Fruit fly (Drosophila melanogaster) whole organism, embryonic: ENCODE data around the gene dlg1.

ENCODE experiments used
- Atf6 ChIP-seq: fragments of 200-800 bp; sonication (Bioruptor generic); IDR thresholded peaks from 2 replicates; pipeline ENCODE4 v1.3.6; 2022; ENCODE audit warnings: missing biosample characterization, missing genetic modification characterization
- CG10366 ChIP-seq: fragments of 200-800 bp; sonication (Bioruptor generic); IDR thresholded peaks from 2 replicates; pipeline ENCODE4 v1.3.6; 2022; ENCODE audit warnings: missing biosample characterization, missing genetic modification characterization
- CG10979 ChIP-seq: fragments of 200-800 bp; sonication (Bioruptor generic); optimal IDR thresholded peaks from 2 replicates; lab custom pipeline; 2018; ENCODE audit warnings: missing biosample characterization, mild to moderate bottlenecking, missing genetic modification characterization, moderate library complexity
- CG11560 ChIP-seq: fragments of 200-800 bp; sonication (Bioruptor generic); IDR thresholded peaks from 3 replicates; pipeline ENCODE4 v1.3.6; 2022; ENCODE audit warnings: missing biosample characterization, missing genetic modification characterization
- CG11723 ChIP-seq: fragments of 200-800 bp; sonication (Bioruptor generic); optimal IDR thresholded peaks from 2 replicates; lab custom pipeline; 2017; ENCODE audit warnings: missing biosample characterization, mild to moderate bottlenecking, missing genetic modification characterization
- CG12299 ChIP-seq: fragments of 200-800 bp; sonication (Bioruptor generic); optimal IDR thresholded peaks from 2 replicates; lab custom pipeline; 2018; ENCODE audit warnings: missing biosample characterization, mild to moderate bottlenecking, missing genetic modification characterization
- CG12769 ChIP-seq: fragments of 200-800 bp; sonication (Bioruptor generic); optimal IDR thresholded peaks from 2 replicates; lab custom pipeline; 2019; ENCODE audit warnings: missing biosample characterization, mild to moderate bottlenecking, missing genetic modification characterization, moderate library complexity
- CG13775 ChIP-seq: fragments of 200-800 bp; sonication (Bioruptor generic); optimal IDR thresholded peaks from 3 replicates; lab custom pipeline; 2017; ENCODE audit warnings: missing biosample characterization, mild to moderate bottlenecking, missing genetic modification characterization
- CG15514 ChIP-seq: fragments of 200-800 bp; sonication (Bioruptor generic); optimal IDR thresholded peaks from 3 replicates; lab custom pipeline; 2017; ENCODE audit warnings: missing biosample characterization, missing genetic modification characterization, mild to moderate bottlenecking, moderate library complexity, missing genetic modification reagents
- CG16813 ChIP-seq: fragments of 200-800 bp; sonication (Bioruptor generic); IDR thresholded peaks from 3 replicates; pipeline ENCODE4 v1.3.6; 2022; ENCODE audit warnings: missing biosample characterization, missing genetic modification characterization; ENCODE audit not compliant: partially characterized antibody
- CG2129 ChIP-seq: fragments of 200-800 bp; sonication (Bioruptor generic); IDR thresholded peaks from 2 replicates; pipeline ENCODE4 v1.3.6; 2022; ENCODE audit warnings: missing biosample characterization, missing genetic modification characterization; ENCODE audit not compliant: partially characterized antibody
- CG33557 ChIP-seq: fragments of 200-800 bp; sonication (Bioruptor generic); optimal IDR thresholded peaks from 2 replicates; lab custom pipeline; 2019; ENCODE audit warnings: missing biosample characterization, mild to moderate bottlenecking, missing genetic modification characterization, moderate library complexity
- CG4404 ChIP-seq: fragments of 200-800 bp; sonication (Bioruptor generic); IDR thresholded peaks from 2 replicates; pipeline ENCODE4 v1.3.6; 2022; ENCODE audit warnings: missing biosample characterization, missing genetic modification characterization
- CG6791 ChIP-seq: fragments of 200-800 bp; sonication (Bioruptor generic); IDR thresholded peaks from 3 replicates; pipeline ENCODE4 v1.3.6; 2022; ENCODE audit warnings: missing biosample characterization, missing genetic modification characterization; ENCODE audit not compliant: partially characterized antibody
- CG8089 ChIP-seq: fragments of 200-800 bp; sonication (Bioruptor generic); optimal IDR thresholded peaks from 3 replicates; lab custom pipeline; 2016; ENCODE audit warnings: missing biosample characterization, missing genetic modification characterization
- CG8924 ChIP-seq: fragments of 200-800 bp; optimal IDR thresholded peaks from 3 replicates; lab custom pipeline; 2019; ENCODE audit warnings: missing biosample characterization, mild to moderate bottlenecking, missing genetic modification characterization, moderate library complexity
- CG9876 ChIP-seq: fragments of 200-800 bp; sonication (Bioruptor generic); optimal IDR thresholded peaks from 2 replicates; lab custom pipeline; 2016; ENCODE audit warnings: missing biosample characterization, missing genetic modification characterization
- Deaf1 ChIP-seq: fragments of 200-800 bp; optimal IDR thresholded peaks from 3 replicates; lab custom pipeline; 2019; ENCODE audit warnings: missing biosample characterization, mild to moderate bottlenecking, missing genetic modification characterization, moderate library complexity
- ERR ChIP-seq: fragments of 200-800 bp; sonication (Bioruptor generic); optimal IDR thresholded peaks from 2 replicates; lab custom pipeline; 2016; ENCODE audit warnings: missing biosample characterization, missing genetic modification characterization
- Fer1 ChIP-seq: fragments of 200-800 bp; sonication (Bioruptor generic); optimal IDR thresholded peaks from 2 replicates; lab custom pipeline; 2017; ENCODE audit warnings: missing biosample characterization, mild to moderate bottlenecking, missing genetic modification characterization
- HLH3B ChIP-seq: fragments of 200-800 bp; sonication (Bioruptor generic); IDR thresholded peaks from 2 replicates; pipeline ENCODE4 v1.3.6; 2022; ENCODE audit warnings: missing biosample characterization, missing genetic modification characterization
- Hr39 ChIP-seq: fragments of >200 bp; optimal IDR thresholded peaks from 2 replicates; lab custom pipeline; 2017
- Hr78 ChIP-seq, 2 experiments: fragments of 200-800 bp in 1 of 2; fragments of >200 bp in 1 of 2; sonication (Bioruptor generic) in 1 of 2; optimal IDR thresholded peaks; 2 replicates each; lab custom pipeline; 2017 to 2019; ENCODE audit warnings: missing biosample characterization in 2 of 2, missing genetic modification characterization in 2 of 2, mild to moderate bottlenecking in 1 of 2, moderate library complexity in 1 of 2
- Hsf ChIP-seq: fragments of 200-800 bp; sonication (Bioruptor generic); optimal IDR thresholded peaks from 3 replicates; lab custom pipeline; 2016; ENCODE audit warnings: missing biosample characterization, missing genetic modification characterization
- MESR4 ChIP-seq: fragments of 200-800 bp; sonication (Bioruptor generic); optimal IDR thresholded peaks from 2 replicates; lab custom pipeline; 2018; ENCODE audit warnings: missing biosample characterization, mild to moderate bottlenecking, missing genetic modification characterization, moderate library complexity
- Nf-YC ChIP-seq: fragments of 200-800 bp; optimal IDR thresholded peaks from 3 replicates; lab custom pipeline; 2019; ENCODE audit warnings: missing biosample characterization, mild to moderate bottlenecking, missing genetic modification characterization, moderate library complexity
- Opbp ChIP-seq: fragments of 200-800 bp; sonication (Bioruptor generic); IDR thresholded peaks from 3 replicates; pipeline ENCODE4 v1.3.6; 2022; ENCODE audit warnings: missing biosample characterization, missing genetic modification characterization; ENCODE audit not compliant: partially characterized antibody
- Poxn ChIP-seq: fragments of 200-800 bp; sonication (Bioruptor generic); IDR thresholded peaks from 2 replicates; pipeline ENCODE4 v1.3.6; 2022; ENCODE audit warnings: missing biosample characterization, missing genetic modification characterization
- Sry-β ChIP-seq: fragments of 200-800 bp; sonication (Bioruptor generic); optimal IDR thresholded peaks from 2 replicates; lab custom pipeline; 2018; ENCODE audit warnings: missing biosample characterization, mild to moderate bottlenecking, missing genetic modification characterization, moderate library complexity
- bbx ChIP-seq: fragments of 200-800 bp; sonication (Bioruptor generic); IDR thresholded peaks from 2 replicates; pipeline ENCODE4 v1.3.6; 2022; ENCODE audit warnings: missing biosample characterization, missing genetic modification characterization; ENCODE audit not compliant: partially characterized antibody
- btn ChIP-seq: fragments of 200-800 bp; sonication (Bioruptor generic); optimal IDR thresholded peaks from 2 replicates; lab custom pipeline; 2016; ENCODE audit warnings: missing biosample characterization, missing genetic modification characterization
- cas ChIP-seq: fragments of 200-800 bp; sonication (Bioruptor generic); IDR thresholded peaks from 2 replicates; pipeline ENCODE4 v1.3.6; 2022; ENCODE audit warnings: missing biosample characterization, missing genetic modification characterization
- chinmo ChIP-seq: fragments of 200-800 bp; sonication (Bioruptor generic); IDR thresholded peaks from 4 replicates; pipeline ENCODE4 v1.3.6; 2022; ENCODE audit warnings: missing biosample characterization, missing genetic modification characterization; ENCODE audit not compliant: partially characterized antibody
- chm ChIP-seq: fragments of 200-800 bp; sonication (Bioruptor generic); IDR thresholded peaks from 2 replicates; pipeline ENCODE4 v1.3.6; 2022; ENCODE audit warnings: missing biosample characterization, missing genetic modification characterization
- corto ChIP-seq: fragments of 200-800 bp; sonication (Bioruptor generic); optimal IDR thresholded peaks from 2 replicates; lab custom pipeline; 2016; ENCODE audit warnings: missing biosample characterization, mild to moderate bottlenecking, missing genetic modification characterization, moderate library complexity
- crp ChIP-seq, 2 experiments: fragments of 200-800 bp; sonication (Bioruptor generic); optimal IDR thresholded peaks; 2 replicates in 1 of 2; 3 replicates in 1 of 2; lab custom pipeline; 2017; ENCODE audit warnings: missing biosample characterization in 2 of 2, missing genetic modification characterization in 2 of 2, mild to moderate bottlenecking in 1 of 2, moderate library complexity in 1 of 2
- danr ChIP-seq: fragments of 200-800 bp; sonication (Bioruptor generic); IDR thresholded peaks from 2 replicates; pipeline ENCODE4 v1.3.6; 2022; ENCODE audit warnings: missing biosample characterization, missing genetic modification characterization
- dimm ChIP-seq: fragments of 200-800 bp; sonication (Bioruptor generic); IDR thresholded peaks from 2 replicates; pipeline ENCODE4 v1.3.6; 2022; ENCODE audit warnings: missing biosample characterization, missing genetic modification characterization
- eve ChIP-seq, 2 experiments: fragments of >200 bp; optimal IDR thresholded peaks; 2 replicates each; lab custom pipeline; 2017; ENCODE audit warnings: missing biosample characterization in 2 of 2, missing genetic modification characterization in 2 of 2
- fd64A ChIP-seq: fragments of 200-800 bp; sonication (Bioruptor generic); optimal IDR thresholded peaks from 3 replicates; lab custom pipeline; 2018; ENCODE audit warnings: missing biosample characterization, mild to moderate bottlenecking, missing genetic modification characterization
- insv ChIP-seq, 2 experiments: fragments of 200-800 bp; sonication (Bioruptor generic); optimal IDR thresholded peaks; 3 replicates each; lab custom pipeline; 2016 to 2018; ENCODE audit warnings: missing biosample characterization in 2 of 2, missing genetic modification characterization in 2 of 2
- lbe ChIP-seq: fragments of 200-800 bp; sonication (Bioruptor generic); optimal IDR thresholded peaks from 2 replicates; lab custom pipeline; 2016; ENCODE audit warnings: missing biosample characterization, mild to moderate bottlenecking, missing genetic modification characterization
- onecut ChIP-seq: fragments of 200-800 bp; sonication (Bioruptor generic); IDR thresholded peaks from 2 replicates; pipeline ENCODE4 v1.3.6; 2022; ENCODE audit warnings: missing biosample characterization, missing genetic modification characterization
- otp ChIP-seq: fragments of 200-800 bp; sonication (Bioruptor generic); IDR thresholded peaks from 3 replicates; pipeline ENCODE4, ENCODE4 v1.3.6; 2022; ENCODE audit warnings: missing biosample characterization, missing genetic modification characterization
- psq ChIP-seq: fragments of 200-800 bp; sonication (Bioruptor generic); optimal IDR thresholded peaks from 2 replicates; lab custom pipeline; 2017; ENCODE audit warnings: missing biosample characterization, missing genetic modification characterization
- sens ChIP-seq: fragments of 200-800 bp; sonication (Bioruptor generic); peaks from one replicate; lab custom pipeline; 2016; ENCODE audit warnings: missing biosample characterization, missing genetic modification characterization
- tgo ChIP-seq: fragments of 200-800 bp; sonication (Bioruptor generic); IDR thresholded peaks from 3 replicates; pipeline ENCODE4 v1.3.6; 2022; ENCODE audit warnings: missing biosample characterization, missing genetic modification characterization
- vnd ChIP-seq: fragments of 200-800 bp; sonication (Bioruptor generic); IDR thresholded peaks from 3 replicates; pipeline ENCODE4 v1.3.6; 2022; ENCODE audit warnings: missing biosample characterization, missing genetic modification characterization; ENCODE audit not compliant: partially characterized antibody
- zen ChIP-seq: fragments of 200-800 bp; sonication (Bioruptor generic); optimal IDR thresholded peaks from 3 replicates; lab custom pipeline; 2018; ENCODE audit warnings: missing biosample characterization, mild to moderate bottlenecking, missing genetic modification characterization, moderate library complexity
- zfh1 ChIP-seq: fragments of 200-800 bp; sonication (Bioruptor generic); IDR thresholded peaks from 3 replicates; pipeline ENCODE4 v1.3.6; 2022; ENCODE audit warnings: missing biosample characterization, missing genetic modification characterization

dlg1 gene

DNA sequence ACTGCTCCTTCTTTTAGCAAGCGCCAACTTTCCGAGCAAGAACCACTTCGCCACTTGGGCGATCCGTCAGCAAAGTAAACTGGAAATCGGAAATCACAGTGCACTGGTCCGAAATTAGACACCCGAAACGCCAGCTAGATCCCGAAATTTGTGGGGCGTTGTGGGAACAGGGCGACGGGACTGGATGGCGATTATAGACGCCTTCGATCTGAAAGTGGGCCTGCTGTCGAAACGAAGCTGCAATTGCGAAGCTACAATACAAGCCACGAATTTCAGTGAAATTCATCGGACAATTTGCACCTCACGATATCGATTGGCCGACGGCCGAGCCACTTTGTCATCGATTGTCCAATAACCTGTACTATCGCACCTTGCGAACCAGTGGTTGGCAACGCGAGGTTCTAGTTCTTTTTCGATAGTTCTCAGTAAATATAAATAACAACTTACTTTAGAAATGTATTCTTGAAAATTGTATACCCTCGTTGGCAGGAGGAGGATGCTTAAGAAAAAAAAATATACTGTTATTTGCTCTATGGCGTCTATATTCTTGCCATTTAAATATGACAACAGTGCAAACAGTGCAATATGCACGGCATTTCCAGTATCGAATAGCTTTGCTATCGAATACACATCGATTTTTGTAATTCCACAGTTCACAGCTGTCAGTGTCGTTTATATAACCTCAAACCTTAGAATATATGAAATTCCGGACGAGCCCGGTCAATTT lies 1.5 kb upstream of the dlg1 start, which contains the start of the genes hop and Tim8 (continued):
- no peak for TF ChIP-seq fd64A
- peak in 1 of 2 experiments; percentile 75 for TF ChIP-seq insv (GFP tag; optimal IDR thresholded peaks at IDR 0.05; lab: Kevin White, UChicago)
- peak; percentile 86 for TF ChIP-seq bbx
- peak; percentile 86 for TF ChIP-seq CG6791 (GFP tag; lab: Robert Waterston, UW)
- TF ChIP-seq Poxn: no peak
- TF ChIP-seq CG8089 (GFP tag; lab: Kevin White, UChicago): no peak
- TF ChIP-seq onecut: no peak
- TF ChIP-seq Nf-YC (tag; lab: Kevin White, UChicago): peak; percentile 45
- no peak for TF ChIP-seq danr (GFP tag; lab: Robert Waterston, UW)
- TF ChIP-seq CG8924 (tag; lab: Kevin White, UChicago): no peak
- TF ChIP-seq CG12299 (tag; lab: Kevin White, UChicago): no peak
- no peak for TF ChIP-seq tgo (GFP tag; lab: Robert Waterston, UW)
- no peak for TF ChIP-seq CG11723 (GFP tag; lab: Kevin White, UChicago)
- TF ChIP-seq otp: no peak
- TF ChIP-seq Hr39: no peak
- no peak for TF ChIP-seq zfh1 (GFP tag; lab: Robert Waterston, UW)
- no peak for TF ChIP-seq Atf6 (GFP tag; lab: Robert Waterston, UW)
- TF ChIP-seq sens (GFP tag; lab: Kevin White, UChicago): peak; percentile 71
- no peak for TF ChIP-seq corto
- no peak for TF ChIP-seq lbe
- TF ChIP-seq CG16813 (GFP tag; lab: Robert Waterston, UW): peak; percentile 95
- peak in 1 of 2 experiments; percentile 74 for TF ChIP-seq crp (GFP tag; optimal IDR thresholded peaks at IDR 0.05; lab: Kevin White, UChicago)
- no peak for TF ChIP-seq dimm (GFP tag; lab: Robert Waterston, UW)
- no peak for TF ChIP-seq psq (GFP tag; lab: Kevin White, UChicago)
- TF ChIP-seq CG2129 (GFP tag; lab: Robert Waterston, UW): peak; percentile 65
- TF ChIP-seq CG13775 (GFP tag; lab: Kevin White, UChicago): peak; percentile 4
- TF ChIP-seq CG10979: no peak
- TF ChIP-seq cas (GFP tag; lab: Robert Waterston, UW): no peak
- TF ChIP-seq CG12769 (tag; lab: Kevin White, UChicago): no peak
- TF ChIP-seq vnd (GFP tag; lab: Robert Waterston, UW): peak; percentile 92
- no peak for TF ChIP-seq btn (GFP tag; lab: Kevin White, UChicago)
- no peak for TF ChIP-seq eve (GFP tag; optimal IDR thresholded peaks at IDR 0.05; lab: Kevin White, UChicago)
- TF ChIP-seq CG11560: peak; percentile 98
- TF ChIP-seq MESR4: peak; percentile 87
- no peak for TF ChIP-seq CG4404 (GFP tag; lab: Robert Waterston, UW)
- TF ChIP-seq zen: no peak
- no peak for TF ChIP-seq Hsf (GFP tag; lab: Kevin White, UChicago)
- TF ChIP-seq Hr78 (GFP tag; optimal IDR thresholded peaks at IDR 0.05; lab: Kevin White, UChicago): no peak
- no peak for TF ChIP-seq Deaf1
- peak; percentile 95 for TF ChIP-seq chinmo
- no peak for TF ChIP-seq CG9876 (GFP tag; lab: Kevin White, UChicago)
- TF ChIP-seq HLH3B (GFP tag; lab: Robert Waterston, UW): no peak
- TF ChIP-seq CG15514 (GFP tag; lab: Kevin White, UChicago): peak; percentile 99
- peak; percentile 88 for TF ChIP-seq Opbp (GFP tag; lab: Robert Waterston, UW)
- no peak for TF ChIP-seq Sry-β (GFP tag; lab: Kevin White, UChicago)
- no peak for TF ChIP-seq CG10366 (GFP tag; lab: Robert Waterston, UW)
- TF ChIP-seq CG33557: no peak
- no peak for TF ChIP-seq chm
- TF ChIP-seq Fer1 (GFP tag; lab: Kevin White, UChicago): no peak
- no peak for TF ChIP-seq ERR (GFP tag; lab: Kevin White, UChicago)
